Worm (Caenorhabditis elegans) whole organism, mixed stage, embryonic: Measurements from ENCODE around the gene F46B6.2.
A peak's percentile ranks its signal among the peaks of the same experiment; 100 is the strongest.

Source experiments
- M03D4.4 ChIP-seq: sonication (generic microtip); optimal IDR thresholded peaks from 2 replicates; lab custom pipeline; 2017; ENCODE audit warnings: mild to moderate bottlenecking, missing genetic modification characterization, missing compliant biosample characterization
- blmp-1 ChIP-seq: fragments of 150-350 bp; optimal IDR thresholded peaks from 2 replicates; lab custom pipeline; 2014; ENCODE audit warnings: missing biosample characterization, missing genetic modification characterization
- ceh-39 ChIP-seq: fragments of 150-350 bp; optimal IDR thresholded peaks from 2 replicates; lab custom pipeline; 2014; ENCODE audit warnings: missing biosample characterization, missing genetic modification characterization
- ceh-43 ChIP-seq: fragments of 200-800 bp; sonication (Bioruptor generic); optimal IDR thresholded peaks from 2 replicates; lab custom pipeline; 2018; ENCODE audit warnings: mild to moderate bottlenecking, missing genetic modification characterization, moderate library complexity, missing compliant biosample characterization
- ceh-83 ChIP-seq: fragments of 200-800 bp; sonication (Bioruptor generic); optimal IDR thresholded peaks from 2 replicates; lab custom pipeline; 2018; ENCODE audit warnings: mild to moderate bottlenecking, missing genetic modification characterization, missing compliant biosample characterization
- cnd-1 ChIP-seq: fragments of 200-800 bp; sonication (Bioruptor generic); optimal IDR thresholded peaks from 2 replicates; lab custom pipeline; 2018; ENCODE audit warnings: mild to moderate bottlenecking, missing genetic modification characterization, missing compliant biosample characterization
- drap-1 ChIP-seq: fragments of 200-800 bp; sonication (Bioruptor generic); optimal IDR thresholded peaks from 3 replicates; lab custom pipeline; 2018; ENCODE audit warnings: mild to moderate bottlenecking, missing genetic modification characterization, missing compliant biosample characterization
- elt-1 ChIP-seq: sonication (generic microtip); optimal IDR thresholded peaks from 2 replicates; lab custom pipeline; 2017; ENCODE audit warnings: missing genetic modification characterization, mild to moderate bottlenecking, missing compliant biosample characterization, antibody characterized with exemption, moderate library complexity, borderline replicate concordance; ENCODE audit not compliant: insufficient read depth
- elt-3 ChIP-seq: fragments of 150-350 bp; optimal IDR thresholded peaks from 2 replicates; lab custom pipeline; 2014; ENCODE audit warnings: missing biosample characterization, missing genetic modification characterization
- ham-2 ChIP-seq: fragments of 200-800 bp; sonication (Bioruptor generic); optimal IDR thresholded peaks from 2 replicates; lab custom pipeline; 2018; ENCODE audit warnings: mild to moderate bottlenecking, missing genetic modification characterization, missing compliant biosample characterization
- hlh-1 ChIP-seq: fragments of 150-350 bp; optimal IDR thresholded peaks from 2 replicates; lab custom pipeline; 2014; ENCODE audit warnings: missing biosample characterization, missing genetic modification reagents, missing genetic modification characterization
- lin-13 ChIP-seq: fragments of 150-350 bp; optimal IDR thresholded peaks from 2 replicates; lab custom pipeline; 2014; ENCODE audit warnings: missing biosample characterization, missing genetic modification characterization
- lin-32 ChIP-seq: fragments of 200-800 bp; sonication (Bioruptor generic); optimal IDR thresholded peaks from 2 replicates; lab custom pipeline; 2018; ENCODE audit warnings: mild to moderate bottlenecking, missing genetic modification characterization, missing compliant biosample characterization
- mab-5 ChIP-seq: fragments of 150-350 bp; optimal IDR thresholded peaks from 2 replicates; lab custom pipeline; 2014; ENCODE audit warnings: missing biosample characterization, missing genetic modification characterization
- mep-1 ChIP-seq: fragments of 150-350 bp; optimal IDR thresholded peaks from 2 replicates; lab custom pipeline; 2017; ENCODE audit warnings: missing biosample characterization, missing genetic modification reagents, missing genetic modification characterization, inconsistent platforms
- mls-2 ChIP-seq: sonication (generic microtip); optimal IDR thresholded peaks from 2 replicates; lab custom pipeline; 2016; ENCODE audit warnings: mild to moderate bottlenecking, missing genetic modification characterization, moderate library complexity, missing compliant biosample characterization
- nhr-2 ChIP-seq: fragments of 150-350 bp; optimal IDR thresholded peaks from 2 replicates; lab custom pipeline; 2014; ENCODE audit warnings: missing biosample characterization, missing genetic modification characterization
- nhr-237 ChIP-seq: fragments of 150-350 bp; optimal IDR thresholded peaks from 2 replicates; lab custom pipeline; 2014; ENCODE audit warnings: missing biosample characterization, missing genetic modification characterization
- nhr-28 ChIP-seq: fragments of 150-350 bp; optimal IDR thresholded peaks from 2 replicates; lab custom pipeline; 2014; ENCODE audit warnings: missing biosample characterization, missing genetic modification characterization
- nhr-76 ChIP-seq: sonication (generic microtip); optimal IDR thresholded peaks from 2 replicates; lab custom pipeline; 2017; ENCODE audit warnings: missing biosample characterization, missing genetic modification characterization
- pha-4 ChIP-seq: fragments of 150-350 bp; optimal IDR thresholded peaks from 2 replicates; lab custom pipeline; 2018; ENCODE audit warnings: missing biosample characterization, missing genetic modification reagents, missing genetic modification characterization
- sem-2 ChIP-seq: fragments of 200-800 bp; sonication (Bioruptor generic); optimal IDR thresholded peaks from 2 replicates; lab custom pipeline; 2018; ENCODE audit warnings: mild to moderate bottlenecking, missing genetic modification characterization, missing compliant biosample characterization
- snpc-4 ChIP-seq: fragments of 150-350 bp; optimal IDR thresholded peaks from 2 replicates; lab custom pipeline; 2014; ENCODE audit warnings: missing biosample characterization, missing genetic modification characterization
- tbx-8 ChIP-seq: fragments of 200-800 bp; sonication (Bioruptor generic); optimal IDR thresholded peaks from 2 replicates; lab custom pipeline; 2018; ENCODE audit warnings: mild to moderate bottlenecking, missing genetic modification characterization, moderate library complexity, missing compliant biosample characterization
- unc-120 ChIP-seq: sonication (generic microtip); optimal IDR thresholded peaks from 2 replicates; lab custom pipeline; 2017; ENCODE audit warnings: missing genetic modification characterization, missing compliant biosample characterization; ENCODE audit not compliant: poor library complexity, severe bottlenecking
- unc-62 ChIP-seq: fragments of 150-350 bp; optimal IDR thresholded peaks from 2 replicates; lab custom pipeline; 2014; ENCODE audit warnings: missing biosample characterization, missing genetic modification reagents, missing genetic modification characterization
- zip-8 ChIP-seq: fragments of 150-350 bp; optimal IDR thresholded peaks from 2 replicates; lab custom pipeline; 2014; ENCODE audit warnings: missing biosample characterization, missing genetic modification characterization
- ztf-11 ChIP-seq: fragments of 150-350 bp; optimal IDR thresholded peaks from 2 replicates; lab custom pipeline; 2014; ENCODE audit warnings: missing biosample characterization, missing genetic modification characterization

The F46B6.2 gene

ce11 chrV:9731852-9732251, 40.2 kb upstream of the F46B6.2 start:
- TF ChIP-seq ham-2 (GFP tag; lab: Kevin White, UChicago) (peak; percentile 28), unc-62 (GFP tag; lab: Kevin White, UChicago) (peak; percentile 65), nhr-2 (no peak)

DNA sequence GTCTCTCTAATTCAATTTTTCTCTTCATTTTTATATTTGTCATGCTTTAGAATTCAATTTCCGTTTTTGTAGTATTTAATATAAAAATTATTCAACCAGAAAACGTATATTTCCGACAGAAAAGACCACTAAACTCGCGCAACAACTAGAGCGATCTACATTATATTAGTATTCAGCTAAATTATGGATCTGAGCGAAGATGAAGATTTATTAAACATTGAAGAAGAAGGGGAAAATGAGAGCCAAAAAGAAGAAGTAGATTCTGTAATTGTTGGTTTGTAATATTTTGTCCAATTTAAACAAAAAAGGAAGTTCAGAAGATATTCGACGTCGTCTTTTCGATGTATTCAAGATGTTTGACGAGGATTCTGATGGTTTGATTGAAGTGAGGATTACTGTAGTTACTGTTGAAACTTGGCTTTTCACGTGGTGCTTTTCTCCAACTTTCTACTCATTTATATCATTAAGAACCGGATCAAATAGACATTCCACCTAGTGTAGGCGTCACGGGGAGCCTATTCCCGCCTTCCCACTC, 38.1 kb upstream of the F46B6.2 start, which contains the start of gene cal-7:
Gene cal-7 (plus strand): TSS at position 184 of the 535 bp plus-strand sequence.
- TF ChIP-seq unc-120 (tag; lab: Kevin White, UChicago) (no peak), ham-2 (GFP tag; lab: Kevin White, UChicago) (no peak), cnd-1 (no peak), drap-1 (GFP tag; lab: Kevin White, UChicago) (no peak), elt-3 (tag; lab: Kevin White, UChicago) (no peak), hlh-1 (no peak), nhr-237 (no peak), snpc-4 (tag; lab: Kevin White, UChicago) (no peak), M03D4.4 (no peak), ztf-11 (tag; lab: Kevin White, UChicago) (no peak), mab-5 (no peak), mep-1 (tag; lab: Kevin White, UChicago) (no peak), mls-2 (tag; lab: Kevin White, UChicago) (no peak)

DNA sequence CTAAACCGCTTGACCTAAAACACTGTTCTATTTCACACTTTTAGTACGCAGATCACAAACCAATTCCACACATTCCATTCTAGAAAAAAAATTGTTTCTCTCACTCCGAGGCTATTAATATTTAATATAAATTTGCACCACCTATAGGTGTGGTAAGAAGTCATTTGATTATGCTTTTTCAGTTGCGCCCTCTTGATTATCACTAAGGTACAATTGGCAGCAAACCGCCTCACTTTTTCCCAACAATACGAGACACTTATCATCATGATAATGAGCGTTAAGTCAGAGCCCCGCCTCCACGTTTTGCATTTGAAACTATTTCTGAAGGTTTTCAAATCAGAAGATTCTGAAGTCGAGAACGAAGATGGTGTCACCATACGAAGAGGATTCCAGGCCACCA, 34.8 kb upstream of the F46B6.2 start, which contains the start of gene aqp-4:
Gene aqp-4 (plus strand): TSS at position 270 of the 400 bp plus-strand sequence.
- TF ChIP-seq sem-2 (GFP tag; lab: Kevin White, UChicago) (no peak), ceh-39 (tag; lab: Kevin White, UChicago) (no peak), nhr-76 (no peak), tbx-8 (GFP tag; lab: Kevin White, UChicago) (no peak), nhr-28 (tag; lab: Kevin White, UChicago) (no peak), M03D4.4 (no peak), drap-1 (GFP tag; lab: Kevin White, UChicago) (no peak), ztf-11 (tag; lab: Kevin White, UChicago) (no peak), mab-5 (no peak), elt-1 (tag; lab: Kevin White, UChicago) (no peak), elt-3 (tag; lab: Kevin White, UChicago) (no peak), lin-13 (tag; lab: Kevin White, UChicago) (no peak), ceh-43 (GFP tag; lab: Kevin White, UChicago) (no peak)

- TF ChIP-seq snpc-4 (tag; lab: Kevin White, UChicago) (no peak), lin-13 (tag; lab: Kevin White, UChicago) (no peak), elt-1 (tag; lab: Kevin White, UChicago) (no peak), mep-1 (tag; lab: Kevin White, UChicago) (no peak), M03D4.4 (no peak), ceh-43 (GFP tag; lab: Kevin White, UChicago) (no peak), sem-2 (GFP tag; lab: Kevin White, UChicago) (no peak), ztf-11 (tag; lab: Kevin White, UChicago) (no peak), elt-3 (tag; lab: Kevin White, UChicago) (no peak)
Observed at ce11 chrV:9738077-9738705, 33.9 kb upstream of the F46B6.2 start.

DNA sequence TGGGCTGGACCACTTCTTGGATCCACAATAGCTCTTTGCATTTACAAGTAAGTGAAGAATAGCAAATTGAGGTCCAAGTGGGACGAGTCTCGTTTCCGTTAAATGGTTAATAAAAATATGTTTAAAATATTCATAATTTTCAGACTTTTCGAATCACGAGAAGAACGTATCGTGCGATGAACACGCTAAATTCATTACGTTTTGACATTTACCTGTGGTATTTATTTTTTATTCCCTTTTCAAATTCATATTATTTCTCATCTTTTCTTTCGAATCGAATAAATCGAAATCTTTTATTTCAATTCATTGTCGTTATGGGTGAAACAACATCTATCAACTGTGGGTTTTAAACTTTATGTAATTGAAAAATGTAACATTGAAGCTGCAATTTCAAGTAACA, 32.7 kb upstream of the F46B6.2 start, which contains the start of gene marc-1:
Gene marc-1 (plus strand): TSS at position 301 of the 400 bp plus-strand sequence.
- TF ChIP-seq ceh-39 (tag; lab: Kevin White, UChicago) (no peak), zip-8 (tag; lab: Kevin White, UChicago) (no peak), nhr-28 (tag; lab: Kevin White, UChicago) (no peak), ceh-43 (GFP tag; lab: Kevin White, UChicago) (no peak), cnd-1 (no peak), pha-4 (tag; lab: Kevin White, UChicago) (no peak), unc-120 (tag; lab: Kevin White, UChicago) (no peak), ceh-83 (GFP tag; lab: Kevin White, UChicago) (no peak), lin-32 (GFP tag; lab: Kevin White, UChicago) (no peak), blmp-1 (tag; lab: Kevin White, UChicago) (no peak), mep-1 (tag; lab: Kevin White, UChicago) (no peak)
